Worm (Caenorhabditis elegans): ENCODE measurements around the gene pqn-73.

DNA sequence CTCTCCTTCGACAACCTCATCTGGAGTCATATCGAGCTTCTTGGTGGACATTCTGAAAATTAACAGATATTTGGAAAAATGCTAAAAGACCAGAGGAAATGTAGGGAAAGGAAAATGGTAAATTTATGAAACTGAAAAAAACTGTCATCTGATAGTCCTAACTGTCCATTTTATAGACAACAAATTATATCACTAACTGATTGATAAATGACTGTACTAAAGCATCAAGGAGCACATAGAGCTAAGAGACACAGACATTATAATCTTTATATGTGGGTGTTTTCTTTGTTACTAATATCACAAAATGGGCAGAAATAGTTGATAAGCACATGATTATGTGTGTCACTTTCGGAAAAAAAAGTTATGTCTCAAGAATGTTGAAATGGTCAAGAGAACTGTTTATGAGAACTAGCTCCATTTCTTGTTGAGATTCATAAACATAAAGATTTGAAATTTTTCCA, 26.3 kb downstream of the pqn-73 start, which contains the start of gene F54C9.3:
- TF ChIP-seq tbx-2 (tag; optimal IDR thresholded peaks at IDR 0.05) (no peak), ztf-11 (tag; optimal IDR thresholded peaks at IDR 0.05) (no peak), egl-27 (tag; optimal IDR thresholded peaks at IDR 0.05) (no peak), ztf-4 (tag; optimal IDR thresholded peaks at IDR 0.05) (no peak), unc-39 (tag; optimal IDR thresholded peaks at IDR 0.05) (no peak), mdl-1 (tag; optimal IDR thresholded peaks at IDR 0.05) (no peak), fos-1 (tag; optimal IDR thresholded peaks at IDR 0.05) (no peak), unc-62 (GFP tag; optimal IDR thresholded peaks at IDR 0.05) (no peak), hmg-11 (tag; optimal IDR thresholded peaks at IDR 0.05) (no peak), nhr-76 (tag; optimal IDR thresholded peaks at IDR 0.05) (no peak), ceh-82 (tag; optimal IDR thresholded peaks at IDR 0.05) (no peak), lsy-12 (tag; optimal IDR thresholded peaks at IDR 0.05) (no peak), ama-1 (optimal IDR thresholded peaks at IDR 0.05) (no peak)
